Fruit fly (Drosophila melanogaster) whole organism, embryonic: ENCODE results near the gene Mocs2A.

ENCODE experiments used
- CG10147 ChIP-seq: fragments of 200-800 bp; sonication (Bioruptor generic); optimal IDR thresholded peaks from 2 replicates; lab custom pipeline; 2019; ENCODE audit warnings: missing biosample characterization, mild to moderate bottlenecking, missing genetic modification characterization, moderate library complexity
- CG11247 ChIP-seq: fragments of 200-800 bp; sonication (Bioruptor generic); IDR thresholded peaks from 2 replicates; pipeline ENCODE4 v1.3.6; 2022; ENCODE audit warnings: missing biosample characterization, missing genetic modification characterization
- CG11504 ChIP-seq: fragments of 200-800 bp; sonication (Bioruptor generic); optimal IDR thresholded peaks from 3 replicates; lab custom pipeline; 2019; ENCODE audit warnings: missing biosample characterization, mild to moderate bottlenecking, missing genetic modification characterization, moderate library complexity
- CG13624 ChIP-seq: fragments of 200-800 bp; sonication (Bioruptor generic); optimal IDR thresholded peaks from 2 replicates; lab custom pipeline; 2016; ENCODE audit warnings: missing biosample characterization, missing genetic modification characterization
- CG14710 ChIP-seq: fragments of 200-800 bp; sonication (Bioruptor generic); optimal IDR thresholded peaks from 3 replicates; lab custom pipeline; 2019; ENCODE audit warnings: missing biosample characterization, mild to moderate bottlenecking, missing genetic modification characterization, moderate library complexity
- CG14965 ChIP-seq: fragments of 200-800 bp; sonication (Bioruptor generic); optimal IDR thresholded peaks from 2 replicates; lab custom pipeline; 2016; ENCODE audit warnings: missing biosample characterization, missing genetic modification characterization, borderline replicate concordance
- CG15073 ChIP-seq: fragments of 200-800 bp; sonication (Bioruptor generic); optimal IDR thresholded peaks from 2 replicates; lab custom pipeline; 2016; ENCODE audit warnings: missing biosample characterization, missing genetic modification characterization
- CG17568 ChIP-seq: fragments of 200-800 bp; sonication (Bioruptor generic); optimal IDR thresholded peaks from 2 replicates; lab custom pipeline; 2018; ENCODE audit warnings: missing biosample characterization, mild to moderate bottlenecking, missing genetic modification characterization, moderate library complexity
- CG18262 ChIP-seq: fragments of 200-800 bp; optimal IDR thresholded peaks from 3 replicates; lab custom pipeline; 2019; ENCODE audit warnings: missing biosample characterization, mild to moderate bottlenecking, missing genetic modification characterization, moderate library complexity
- CG2875 ChIP-seq: fragments of 200-800 bp; sonication (Bioruptor generic); optimal IDR thresholded peaks from 2 replicates; lab custom pipeline; 2017; ENCODE audit warnings: missing biosample characterization, mild to moderate bottlenecking, missing genetic modification characterization, missing genetic modification reagents
- CG2889 ChIP-seq: fragments of 200-800 bp; sonication (Bioruptor generic); IDR thresholded peaks from 3 replicates; pipeline ENCODE4 v1.3.6; 2022; ENCODE audit warnings: missing biosample characterization, missing genetic modification characterization
- CG42726 ChIP-seq: fragments of 200-800 bp; sonication (Bioruptor generic); IDR thresholded peaks from 2 replicates; pipeline ENCODE4 v1.3.6; 2022; ENCODE audit warnings: missing biosample characterization, missing genetic modification characterization; ENCODE audit not compliant: partially characterized antibody
- CG6175 ChIP-seq: fragments of 200-800 bp; sonication (Bioruptor generic); IDR thresholded peaks from 3 replicates; pipeline ENCODE4 v1.3.6; 2022; ENCODE audit warnings: missing biosample characterization, missing genetic modification characterization
- CG7928 ChIP-seq: fragments of 200-800 bp; sonication (Bioruptor generic); optimal IDR thresholded peaks from 2 replicates; lab custom pipeline; 2017; ENCODE audit warnings: missing biosample characterization, mild to moderate bottlenecking, missing genetic modification characterization
- CG8281 ChIP-seq: fragments of 200-800 bp; sonication (Bioruptor generic); optimal IDR thresholded peaks from 2 replicates; lab custom pipeline; 2018; ENCODE audit warnings: missing biosample characterization, mild to moderate bottlenecking, missing genetic modification characterization, moderate library complexity
- Eip74EF ChIP-seq, 2 experiments: fragments of 200-800 bp in 1 of 2; fragments of >200 bp in 1 of 2; sonication (Bioruptor generic) in 1 of 2; optimal IDR thresholded peaks; 2 replicates each; lab custom pipeline; 2017 to 2019; ENCODE audit warnings: missing biosample characterization in 2 of 2, missing genetic modification characterization in 2 of 2, mild to moderate bottlenecking in 1 of 2, moderate library complexity in 1 of 2
- HHEX ChIP-seq: fragments of 200-800 bp; sonication (Bioruptor generic); optimal IDR thresholded peaks from 3 replicates; lab custom pipeline; 2017; ENCODE audit warnings: missing biosample characterization, mild to moderate bottlenecking, missing genetic modification characterization, missing genetic modification reagents
- HLH4C ChIP-seq: fragments of 200-800 bp; sonication (Bioruptor generic); IDR thresholded peaks from 3 replicates; pipeline ENCODE4 v1.3.6; 2022; ENCODE audit warnings: missing biosample characterization, missing genetic modification characterization; ENCODE audit not compliant: partially characterized antibody
- HLH54F ChIP-seq: fragments of 200-800 bp; sonication (Bioruptor generic); optimal IDR thresholded peaks from 3 replicates; lab custom pipeline; 2016; ENCODE audit warnings: missing biosample characterization, missing genetic modification characterization
- MTF-1 ChIP-seq: fragments of 200-800 bp; sonication (Bioruptor generic); optimal IDR thresholded peaks from 2 replicates; lab custom pipeline; 2018; ENCODE audit warnings: missing biosample characterization, mild to moderate bottlenecking, missing genetic modification characterization, borderline replicate concordance
- NFAT ChIP-seq: fragments of 200-800 bp; sonication (Bioruptor generic); IDR thresholded peaks from 2 replicates; pipeline ENCODE4 v1.3.6; 2022; ENCODE audit warnings: missing biosample characterization, missing genetic modification characterization
- Nf-YA ChIP-seq: fragments of 200-800 bp; sonication (Bioruptor generic); IDR thresholded peaks from 2 replicates; pipeline ENCODE4 v1.3.6; 2022; ENCODE audit warnings: missing biosample characterization, missing genetic modification characterization
- ac ChIP-seq: fragments of 200-800 bp; sonication (Bioruptor generic); optimal IDR thresholded peaks from 3 replicates; lab custom pipeline; 2017; ENCODE audit warnings: missing biosample characterization, mild to moderate bottlenecking, missing genetic modification characterization
- al ChIP-seq: fragments of 200-800 bp; sonication (Bioruptor generic); IDR thresholded peaks from 2 replicates; pipeline ENCODE4 v1.3.6; 2022; ENCODE audit warnings: missing biosample characterization, missing genetic modification characterization
- ase ChIP-seq: fragments of 200-800 bp; sonication (Bioruptor generic); IDR thresholded peaks from 3 replicates; pipeline ENCODE4 v1.3.6; 2022; ENCODE audit warnings: missing biosample characterization, missing genetic modification characterization
- bab2 ChIP-seq: fragments of 200-800 bp; sonication (Bioruptor generic); optimal IDR thresholded peaks from 2 replicates; lab custom pipeline; 2016; ENCODE audit warnings: missing biosample characterization, missing genetic modification characterization
- chn ChIP-seq: fragments of 200-800 bp; sonication (Bioruptor generic); optimal IDR thresholded peaks from 2 replicates; lab custom pipeline; 2016; ENCODE audit warnings: missing biosample characterization, missing genetic modification characterization
- croc ChIP-seq: fragments of 200-800 bp; sonication (Bioruptor generic); conservative IDR thresholded peaks from 3 replicates; pipeline ENCODE4 v1.3.6; 2022; ENCODE audit warnings: missing biosample characterization, missing genetic modification characterization
- crp ChIP-seq, 2 experiments: fragments of 200-800 bp; sonication (Bioruptor generic); optimal IDR thresholded peaks; 2 replicates in 1 of 2; 3 replicates in 1 of 2; lab custom pipeline; 2017; ENCODE audit warnings: missing biosample characterization in 2 of 2, missing genetic modification characterization in 2 of 2, mild to moderate bottlenecking in 1 of 2, moderate library complexity in 1 of 2
- dysf ChIP-seq: fragments of 200-800 bp; sonication (Bioruptor generic); IDR thresholded peaks from 3 replicates; pipeline ENCODE4 v1.3.6; 2022; ENCODE audit warnings: missing biosample characterization, missing genetic modification characterization
- ham ChIP-seq: fragments of 200-800 bp; sonication (Bioruptor generic); IDR thresholded peaks from 2 replicates; pipeline ENCODE4 v1.3.6; 2022; ENCODE audit warnings: missing biosample characterization, missing genetic modification characterization
- hth ChIP-seq: fragments of >200 bp; optimal IDR thresholded peaks from 2 replicates; lab custom pipeline; 2017; ENCODE audit warnings: inconsistent platforms
- lmd ChIP-seq: fragments of 200-800 bp; sonication (Bioruptor generic); IDR thresholded peaks from 2 replicates; pipeline ENCODE4 v1.3.6; 2022; ENCODE audit warnings: missing biosample characterization, missing genetic modification characterization
- lov ChIP-seq, 2 experiments: fragments of 200-800 bp in 1 of 2; fragments of >200 bp in 1 of 2; sonication (Bioruptor generic) in 1 of 2; IDR thresholded peaks in 1 of 2; optimal IDR thresholded peaks in 1 of 2; 2 replicates in 1 of 2; 3 replicates in 1 of 2; pipeline versions ENCODE4 v1.3.6 to Lab custom; 2017 to 2022; ENCODE audit warnings: missing biosample characterization in 1 of 2, missing genetic modification characterization in 1 of 2
- nau ChIP-seq: fragments of 200-800 bp; sonication (Bioruptor generic); optimal IDR thresholded peaks from 3 replicates; lab custom pipeline; 2017; ENCODE audit warnings: missing biosample characterization, mild to moderate bottlenecking, missing genetic modification characterization, missing genetic modification reagents
- oc ChIP-seq: fragments of 200-800 bp; sonication (Bioruptor generic); optimal IDR thresholded peaks from 2 replicates; lab custom pipeline; 2018; ENCODE audit warnings: missing biosample characterization, mild to moderate bottlenecking, missing genetic modification characterization, moderate library complexity
- odd ChIP-seq: fragments of 200-800 bp; sonication (Bioruptor generic); optimal IDR thresholded peaks from 2 replicates; lab custom pipeline; 2017; ENCODE audit warnings: missing biosample characterization, mild to moderate bottlenecking, missing genetic modification characterization
- onecut ChIP-seq: fragments of 200-800 bp; sonication (Bioruptor generic); IDR thresholded peaks from 2 replicates; pipeline ENCODE4 v1.3.6; 2022; ENCODE audit warnings: missing biosample characterization, missing genetic modification characterization
- pfk ChIP-seq: fragments of 200-800 bp; sonication (Bioruptor generic); optimal IDR thresholded peaks from 2 replicates; lab custom pipeline; 2018; ENCODE audit warnings: missing biosample characterization, mild to moderate bottlenecking, missing genetic modification characterization, moderate library complexity
- pho ChIP-seq: fragments of 200-800 bp; sonication (Bioruptor generic); optimal IDR thresholded peaks from 2 replicates; lab custom pipeline; 2016; ENCODE audit warnings: missing biosample characterization, missing genetic modification characterization
- prd ChIP-seq, 3 experiments: fragments of >200 bp in 2 of 3; fragments of 200-800 bp in 1 of 3; sonication (Bioruptor generic) in 1 of 3; optimal IDR thresholded peaks in 2 of 3; IDR thresholded peaks in 1 of 3; 2 replicates in 2 of 3; 3 replicates in 1 of 3; pipeline versions ENCODE4 v1.3.6 to Lab custom; 2017 to 2022; ENCODE audit warnings: missing biosample characterization in 1 of 3, missing genetic modification characterization in 1 of 3
- run ChIP-seq: fragments of 200-800 bp; sonication (Bioruptor generic); optimal IDR thresholded peaks from 3 replicates; lab custom pipeline; 2018; ENCODE audit warnings: missing biosample characterization, mild to moderate bottlenecking, missing genetic modification characterization
- sima ChIP-seq: fragments of 200-800 bp; sonication (Bioruptor generic); optimal IDR thresholded peaks from 2 replicates; lab custom pipeline; 2016; ENCODE audit warnings: missing biosample characterization, missing genetic modification characterization
- slp2 ChIP-seq: fragments of 200-800 bp; sonication (Bioruptor generic); optimal IDR thresholded peaks from 2 replicates; lab custom pipeline; 2016; ENCODE audit warnings: missing biosample characterization, missing genetic modification characterization
- so ChIP-seq: fragments of 200-800 bp; sonication (Bioruptor generic); IDR thresholded peaks from 3 replicates; pipeline ENCODE4 v1.3.6; 2022; ENCODE audit warnings: missing biosample characterization, missing genetic modification characterization
- ttk ChIP-seq: fragments of 200-800 bp; sonication (Bioruptor generic); IDR thresholded peaks from 2 replicates; pipeline ENCODE4 v2.1.2; 2022; ENCODE audit warnings: missing biosample characterization, missing genetic modification characterization
- usp ChIP-seq: fragments of >200 bp; optimal IDR thresholded peaks from 2 replicates; lab custom pipeline; 2017; ENCODE audit warnings: missing biosample characterization, missing genetic modification characterization
- yki ChIP-seq: fragments of >200 bp; optimal IDR thresholded peaks from 3 replicates; lab custom pipeline; 2018

Mocs2A gene

dm6 chr3R:25168259-25168972 is 41.3 kb upstream of the Mocs2A start (continued):
- peak; percentile 35; the same call in 1 of the 2 replicates for TF ChIP-seq ttk (GFP tag; lab: Robert Waterston, UW)
- no peak for TF ChIP-seq hth (lab: Kevin White, UChicago)
- peak; percentile 7 for TF ChIP-seq pho (GFP tag; lab: Kevin White, UChicago)
- 0 out of 2 replicates have a peak, but pooled peaks have one; percentile 4 for TF ChIP-seq al (GFP tag; lab: Robert Waterston, UW)
- no peak for TF ChIP-seq CG2875 (GFP tag; lab: Kevin White, UChicago)
- TF ChIP-seq slp2 (GFP tag; lab: Kevin White, UChicago) = peak; percentile 21
- no peak for TF ChIP-seq CG8281 (tag; lab: Kevin White, UChicago)
- no peak for TF ChIP-seq run (tag; lab: Kevin White, UChicago)
- peak; percentile 16 for TF ChIP-seq bab2 (GFP tag; lab: Kevin White, UChicago)
- TF ChIP-seq yki = no peak
- peak; percentile 22 for TF ChIP-seq nau
- no peak for TF ChIP-seq CG2889 (GFP tag; lab: Robert Waterston, UW)
- peak in 1 of 2 experiments; percentile 11 for TF ChIP-seq Eip74EF (GFP tag; optimal IDR thresholded peaks at IDR 0.05; lab: Kevin White, UChicago)
- no peak for TF ChIP-seq oc (tag; lab: Kevin White, UChicago)
- TF ChIP-seq CG10147 (GFP tag; lab: Kevin White, UChicago) = peak; percentile 33
- TF ChIP-seq lmd = peak; percentile 50
- TF ChIP-seq so (GFP tag; lab: Robert Waterston, UW) = no peak
- TF ChIP-seq lov (optimal IDR thresholded peaks at IDR 0.05; lab: Kevin White, UChicago) = no peak
- no peak for TF ChIP-seq lov (GFP tag; IDR thresholded peaks at IDR 0.05; lab: Robert Waterston, UW)
- TF ChIP-seq Nf-YA (GFP tag; lab: Robert Waterston, UW) = no peak
- TF ChIP-seq CG42726 (GFP tag; lab: Robert Waterston, UW) = no peak
- no peak for TF ChIP-seq prd (optimal IDR thresholded peaks at IDR 0.05; lab: Kevin White, UChicago)
- peak; percentile 51; the same call in 1 of the 3 replicates for TF ChIP-seq prd (GFP tag; IDR thresholded peaks at IDR 0.05; lab: Robert Waterston, UW)
- no peak for TF ChIP-seq crp (GFP tag; optimal IDR thresholded peaks at IDR 0.05; lab: Kevin White, UChicago)
- TF ChIP-seq CG13624 (GFP tag; lab: Kevin White, UChicago) = peak; percentile 38
- no peak for TF ChIP-seq ham (GFP tag; lab: Robert Waterston, UW)
- peak; percentile 30 for TF ChIP-seq CG14710
- no peak for TF ChIP-seq croc (GFP tag; lab: Robert Waterston, UW)
- no peak for TF ChIP-seq ac (GFP tag; lab: Kevin White, UChicago)
- TF ChIP-seq CG15073 (GFP tag; lab: Kevin White, UChicago) = no peak
- TF ChIP-seq HHEX (GFP tag; lab: Kevin White, UChicago) = peak; percentile 49
- TF ChIP-seq CG14965 (GFP tag; lab: Kevin White, UChicago) = no peak
- no peak for TF ChIP-seq chn (GFP tag; lab: Kevin White, UChicago)
- TF ChIP-seq dysf (GFP tag; lab: Robert Waterston, UW) = peak; percentile 47; the same call in 1 of the 3 replicates
- TF ChIP-seq HLH4C (GFP tag; lab: Robert Waterston, UW) = no peak
- no peak for TF ChIP-seq usp
- TF ChIP-seq CG11247 (GFP tag; lab: Robert Waterston, UW) = no peak
- no peak for TF ChIP-seq NFAT (GFP tag; lab: Robert Waterston, UW)
- no peak for TF ChIP-seq CG17568
- TF ChIP-seq CG11504 (tag; lab: Kevin White, UChicago) = peak; percentile 73
- TF ChIP-seq onecut = 0 out of 2 replicates have a peak, but pooled peaks have one; percentile 20
- TF ChIP-seq ase = no peak; the same call in 2 of the 3 replicates
- peak; percentile 45 for TF ChIP-seq HLH54F
- no peak for TF ChIP-seq CG7928 (GFP tag; lab: Kevin White, UChicago)
- TF ChIP-seq pfk (GFP tag; lab: Kevin White, UChicago) = no peak
- no peak for TF ChIP-seq odd
- no peak for TF ChIP-seq MTF-1 (GFP tag; lab: Kevin White, UChicago)
- peak; percentile 55 for TF ChIP-seq CG18262 (tag; lab: Kevin White, UChicago)
- no peak for TF ChIP-seq CG6175
- TF ChIP-seq sima (GFP tag; lab: Kevin White, UChicago) = no peak
